Fruit fly (Drosophila melanogaster) whole organism, embryonic: Measurements from ENCODE around the gene PIP4K.
A peak's percentile ranks its signal among the peaks of the same experiment; 100 is the strongest.

Experiments used
- CG10565 ChIP-seq: fragments of 200-800 bp; sonication (Bioruptor generic); optimal IDR thresholded peaks from 3 replicates; lab custom pipeline; 2016; ENCODE audit warnings: missing biosample characterization, mild to moderate bottlenecking, missing genetic modification characterization
- CG10654 ChIP-seq: fragments of 200-800 bp; sonication (Bioruptor generic); optimal IDR thresholded peaks from 2 replicates; lab custom pipeline; 2016; ENCODE audit warnings: missing biosample characterization, missing genetic modification characterization
- CG11723 ChIP-seq: fragments of 200-800 bp; sonication (Bioruptor generic); optimal IDR thresholded peaks from 2 replicates; lab custom pipeline; 2017; ENCODE audit warnings: missing biosample characterization, mild to moderate bottlenecking, missing genetic modification characterization
- CG12391 ChIP-seq: fragments of 200-800 bp; sonication (Bioruptor generic); optimal IDR thresholded peaks from 3 replicates; lab custom pipeline; 2018; ENCODE audit warnings: missing biosample characterization, mild to moderate bottlenecking, missing genetic modification characterization, moderate library complexity
- CG13296 ChIP-seq: fragments of 200-800 bp; sonication (Bioruptor generic); optimal IDR thresholded peaks from 3 replicates; lab custom pipeline; 2018; ENCODE audit warnings: missing biosample characterization, mild to moderate bottlenecking, missing genetic modification characterization
- CG16815 ChIP-seq: fragments of 200-800 bp; sonication (Bioruptor generic); optimal IDR thresholded peaks from 3 replicates; lab custom pipeline; 2017; ENCODE audit warnings: missing biosample characterization, mild to moderate bottlenecking, missing genetic modification characterization
- CG17802 ChIP-seq: fragments of 200-800 bp; sonication (Bioruptor generic); optimal IDR thresholded peaks from 2 replicates; lab custom pipeline; 2018; ENCODE audit warnings: missing biosample characterization, mild to moderate bottlenecking, missing genetic modification characterization, moderate library complexity
- CG18011 ChIP-seq: fragments of 200-800 bp; sonication (Bioruptor generic); optimal IDR thresholded peaks from 2 replicates; lab custom pipeline; 2017; ENCODE audit warnings: missing biosample characterization, missing genetic modification characterization, mild to moderate bottlenecking, moderate library complexity, missing genotype
- CG2129 ChIP-seq: fragments of 200-800 bp; sonication (Bioruptor generic); IDR thresholded peaks from 2 replicates; pipeline ENCODE4 v1.3.6; 2022; ENCODE audit warnings: missing biosample characterization, missing genetic modification characterization; ENCODE audit not compliant: partially characterized antibody
- CG2199 ChIP-seq: fragments of 200-800 bp; sonication (Bioruptor generic); IDR thresholded peaks from 3 replicates; pipeline ENCODE4 v1.3.6; 2022; ENCODE audit warnings: missing biosample characterization, missing genetic modification characterization
- CG2202 ChIP-seq: fragments of 200-800 bp; sonication (Bioruptor generic); optimal IDR thresholded peaks from 2 replicates; lab custom pipeline; 2018; ENCODE audit warnings: missing biosample characterization, mild to moderate bottlenecking, missing genetic modification characterization
- CG30020 ChIP-seq: fragments of 200-800 bp; optimal IDR thresholded peaks from 2 replicates; lab custom pipeline; 2019; ENCODE audit warnings: missing biosample characterization, mild to moderate bottlenecking, missing genetic modification characterization, moderate library complexity
- CG43689 ChIP-seq: fragments of 200-800 bp; sonication (Bioruptor generic); IDR thresholded peaks from 2 replicates; pipeline ENCODE4 v1.3.6; 2022; ENCODE audit warnings: missing biosample characterization, missing genetic modification characterization
- CG7556 ChIP-seq: fragments of 200-800 bp; sonication (Bioruptor generic); optimal IDR thresholded peaks from 2 replicates; lab custom pipeline; 2017; ENCODE audit warnings: missing biosample characterization, mild to moderate bottlenecking, missing genetic modification characterization
- CkIIα-i1 ChIP-seq: fragments of 200-800 bp; sonication (Bioruptor generic); IDR thresholded peaks from 2 replicates; pipeline ENCODE4 v1.3.6; 2022; ENCODE audit warnings: missing biosample characterization, missing genetic modification characterization
- Dad ChIP-seq: fragments of 200-800 bp; sonication (Bioruptor generic); optimal IDR thresholded peaks from 3 replicates; lab custom pipeline; 2016; ENCODE audit warnings: missing biosample characterization, missing genetic modification characterization
- Dek ChIP-seq: fragments of 200-800 bp; sonication (Bioruptor generic); optimal IDR thresholded peaks from 3 replicates; lab custom pipeline; 2019; ENCODE audit warnings: missing biosample characterization, mild to moderate bottlenecking, missing genetic modification characterization, moderate library complexity
- Dfd ChIP-seq, 2 experiments: fragments of >200 bp; optimal IDR thresholded peaks; 2 replicates each; lab custom pipeline; 2017; ENCODE audit warnings: missing biosample characterization in 2 of 2, missing genetic modification characterization in 2 of 2
- E2f2 ChIP-seq: fragments of 200-800 bp; sonication (Bioruptor generic); IDR thresholded peaks from 2 replicates; pipeline ENCODE4 v1.3.6; 2022; ENCODE audit warnings: missing biosample characterization, missing genetic modification characterization
- ERR ChIP-seq: fragments of 200-800 bp; sonication (Bioruptor generic); optimal IDR thresholded peaks from 2 replicates; lab custom pipeline; 2016; ENCODE audit warnings: missing biosample characterization, missing genetic modification characterization
- H2.0 ChIP-seq: fragments of 200-800 bp; sonication (Bioruptor generic); IDR thresholded peaks from 2 replicates; pipeline ENCODE4 v1.3.6; 2022; ENCODE audit warnings: missing biosample characterization, missing genetic modification characterization
- Hey ChIP-seq: fragments of 200-800 bp; sonication (Bioruptor generic); optimal IDR thresholded peaks from 3 replicates; lab custom pipeline; 2018; ENCODE audit warnings: missing biosample characterization, mild to moderate bottlenecking, missing genetic modification characterization
- Lhr ChIP-seq: fragments of 200-800 bp; sonication (Bioruptor generic); optimal IDR thresholded peaks from 3 replicates; lab custom pipeline; 2017; ENCODE audit warnings: mild to moderate bottlenecking, missing biosample characterization, missing genetic modification reagents, missing genetic modification characterization
- Pdp1 ChIP-seq, 2 experiments: fragments of 200-800 bp; sonication (Bioruptor generic); optimal IDR thresholded peaks; 3 replicates each; lab custom pipeline; 2016; ENCODE audit warnings: missing biosample characterization in 2 of 2, missing genetic modification characterization in 2 of 2, mild to moderate bottlenecking in 1 of 2, moderate library complexity in 1 of 2
- Ravus ChIP-seq: fragments of 200-800 bp; sonication (Bioruptor generic); IDR thresholded peaks from 2 replicates; pipeline ENCODE4 v1.3.6; 2022; ENCODE audit warnings: missing biosample characterization, missing genetic modification characterization
- Sox102F ChIP-seq: fragments of 200-800 bp; sonication (Bioruptor generic); optimal IDR thresholded peaks from 2 replicates; lab custom pipeline; 2018; ENCODE audit warnings: missing biosample characterization, mild to moderate bottlenecking, missing genetic modification characterization, moderate library complexity
- Sry-β ChIP-seq: fragments of 200-800 bp; sonication (Bioruptor generic); optimal IDR thresholded peaks from 2 replicates; lab custom pipeline; 2018; ENCODE audit warnings: missing biosample characterization, mild to moderate bottlenecking, missing genetic modification characterization, moderate library complexity
- ara ChIP-seq: fragments of 200-800 bp; sonication (Bioruptor generic); IDR thresholded peaks from 2 replicates; pipeline ENCODE4 v1.3.6; 2022; ENCODE audit warnings: missing biosample characterization, missing genetic modification characterization
- bbx ChIP-seq: fragments of 200-800 bp; sonication (Bioruptor generic); IDR thresholded peaks from 2 replicates; pipeline ENCODE4 v1.3.6; 2022; ENCODE audit warnings: missing biosample characterization, missing genetic modification characterization; ENCODE audit not compliant: partially characterized antibody
- chif ChIP-seq, 2 experiments: fragments of 200-800 bp; sonication (Bioruptor generic); optimal IDR thresholded peaks; 3 replicates each; lab custom pipeline; 2016; ENCODE audit warnings: missing biosample characterization in 2 of 2, missing genetic modification characterization in 2 of 2
- crol ChIP-seq: fragments of 200-800 bp; sonication (Bioruptor generic); IDR thresholded peaks from 2 replicates; pipeline ENCODE4 v1.3.6; 2022; ENCODE audit warnings: missing biosample characterization, missing genetic modification characterization
- danr ChIP-seq: fragments of 200-800 bp; sonication (Bioruptor generic); IDR thresholded peaks from 2 replicates; pipeline ENCODE4 v1.3.6; 2022; ENCODE audit warnings: missing biosample characterization, missing genetic modification characterization
- dm ChIP-seq: fragments of 200-800 bp; sonication (Bioruptor generic); optimal IDR thresholded peaks from 3 replicates; lab custom pipeline; 2016; ENCODE audit warnings: missing biosample characterization, missing genetic modification characterization
- dmrt11E ChIP-seq: fragments of 200-800 bp; sonication (Bioruptor generic); optimal IDR thresholded peaks from 3 replicates; lab custom pipeline; 2018; ENCODE audit warnings: missing biosample characterization, mild to moderate bottlenecking, missing genetic modification characterization, moderate library complexity
- dpn ChIP-seq, 2 experiments: fragments of 200-800 bp; sonication (Bioruptor generic); optimal IDR thresholded peaks; 3 replicates each; lab custom pipeline; 2016; ENCODE audit warnings: missing biosample characterization in 2 of 2, missing genetic modification characterization in 2 of 2
- ems ChIP-seq: fragments of 200-800 bp; sonication (Bioruptor generic); optimal IDR thresholded peaks from 3 replicates; lab custom pipeline; 2016; ENCODE audit warnings: missing biosample characterization, missing genetic modification characterization
- fd96Cb ChIP-seq: fragments of 200-800 bp; sonication (Bioruptor generic); optimal IDR thresholded peaks from 2 replicates; lab custom pipeline; 2018; ENCODE audit warnings: missing biosample characterization, mild to moderate bottlenecking, missing genetic modification characterization, moderate library complexity
- gro ChIP-seq: fragments of 200-800 bp; sonication (Bioruptor generic); optimal IDR thresholded peaks from 2 replicates; lab custom pipeline; 2016; ENCODE audit warnings: missing biosample characterization, missing genetic modification characterization
- hbn ChIP-seq: fragments of 200-800 bp; sonication (Bioruptor generic); IDR thresholded peaks from 2 replicates; pipeline ENCODE4 v1.3.6; 2022; ENCODE audit warnings: missing biosample characterization, missing genetic modification characterization; ENCODE audit not compliant: partially characterized antibody
- insv ChIP-seq, 2 experiments: fragments of 200-800 bp; sonication (Bioruptor generic); optimal IDR thresholded peaks; 3 replicates each; lab custom pipeline; 2016 to 2018; ENCODE audit warnings: missing biosample characterization in 2 of 2, missing genetic modification characterization in 2 of 2
- jing ChIP-seq: fragments of 200-800 bp; sonication (Bioruptor generic); optimal IDR thresholded peaks from 2 replicates; lab custom pipeline; 2018; ENCODE audit warnings: missing biosample characterization, mild to moderate bottlenecking, missing genetic modification characterization
- mam ChIP-seq: fragments of 200-800 bp; sonication (Bioruptor generic); optimal IDR thresholded peaks from 3 replicates; lab custom pipeline; 2016; ENCODE audit warnings: missing biosample characterization, missing genetic modification characterization
- pb ChIP-seq: fragments of 200-800 bp; sonication (Bioruptor generic); optimal IDR thresholded peaks from 3 replicates; lab custom pipeline; 2016; ENCODE audit warnings: missing biosample characterization, missing genetic modification characterization
- pnt ChIP-seq: fragments of 200-800 bp; sonication (Bioruptor generic); optimal IDR thresholded peaks from 3 replicates; lab custom pipeline; 2016; ENCODE audit warnings: missing biosample characterization, missing genetic modification characterization
- ranshi ChIP-seq: fragments of 200-800 bp; sonication (Bioruptor generic); IDR thresholded peaks from 2 replicates; pipeline ENCODE4 v1.3.6; 2022; ENCODE audit warnings: missing biosample characterization, missing genetic modification characterization
- schlank ChIP-seq: fragments of 200-800 bp; sonication (Bioruptor generic); optimal IDR thresholded peaks from 2 replicates; lab custom pipeline; 2018; ENCODE audit warnings: missing biosample characterization, mild to moderate bottlenecking, missing genetic modification characterization
- ssp ChIP-seq: fragments of 200-800 bp; sonication (Bioruptor generic); IDR thresholded peaks from 2 replicates; pipeline ENCODE4 v1.3.6; 2022; ENCODE audit warnings: missing biosample characterization, missing genetic modification characterization
- stwl ChIP-seq: fragments of 200-800 bp; sonication (Bioruptor generic); optimal IDR thresholded peaks from 3 replicates; lab custom pipeline; 2018; ENCODE audit warnings: missing biosample characterization, mild to moderate bottlenecking, missing genetic modification characterization, moderate library complexity
- usp ChIP-seq: fragments of >200 bp; optimal IDR thresholded peaks from 2 replicates; lab custom pipeline; 2017; ENCODE audit warnings: missing biosample characterization, missing genetic modification characterization
- wdn ChIP-seq: fragments of 200-800 bp; sonication (Bioruptor generic); IDR thresholded peaks from 2 replicates; pipeline ENCODE4 v1.3.6; 2022; ENCODE audit warnings: missing biosample characterization, missing genetic modification characterization
- wor ChIP-seq: fragments of 200-800 bp; sonication (Bioruptor generic); IDR thresholded peaks from 2 replicates; pipeline ENCODE4 v1.3.6; 2022; ENCODE audit warnings: missing biosample characterization, missing genetic modification characterization
- zen ChIP-seq: fragments of 200-800 bp; sonication (Bioruptor generic); optimal IDR thresholded peaks from 3 replicates; lab custom pipeline; 2018; ENCODE audit warnings: missing biosample characterization, mild to moderate bottlenecking, missing genetic modification characterization, moderate library complexity

Gene PIP4K

dm6 chr4:1156278-1156677 is 40.4 kb downstream of the PIP4K start (continued):
- TF ChIP-seq crol (GFP tag; lab: Robert Waterston, UW) (no peak), Hey (no peak), fd96Cb (tag; lab: Kevin White, UChicago) (peak; percentile 9), Pdp1 (GFP tag; optimal IDR thresholded peaks at IDR 0.05; lab: Kevin White, UChicago) (no peak), Sry-β (GFP tag; lab: Kevin White, UChicago) (no peak), H2.0 (GFP tag; lab: Robert Waterston, UW) (no peak), CG2129 (GFP tag; lab: Robert Waterston, UW) (no peak), stwl (tag; lab: Kevin White, UChicago) (peak; percentile 81), CG11723 (peak; percentile 47), Dad (GFP tag; lab: Kevin White, UChicago) (no peak), CG30020 (tag; lab: Kevin White, UChicago) (peak; percentile 94), CkIIα-i1 (GFP tag; lab: Robert Waterston, UW) (no peak), wor (GFP tag; lab: Robert Waterston, UW) (no peak), jing (GFP tag; lab: Kevin White, UChicago) (no peak), hbn (GFP tag; lab: Robert Waterston, UW) (no peak), dmrt11E (no peak), bbx (no peak), Dfd (GFP tag; optimal IDR thresholded peaks at IDR 0.05; lab: Kevin White, UChicago) (no peak), CG12391 (no peak), CG2202 (tag; lab: Kevin White, UChicago) (no peak), Dek (no peak), Sox102F (GFP tag; lab: Kevin White, UChicago) (no peak), CG16815 (GFP tag; lab: Kevin White, UChicago) (no peak), Lhr (GFP tag; lab: Kevin White, UChicago) (peak; percentile 41), zen (tag; lab: Kevin White, UChicago) (no peak), schlank (tag; lab: Kevin White, UChicago) (no peak), ranshi (GFP tag; lab: Robert Waterston, UW) (no peak), ara (GFP tag; lab: Robert Waterston, UW) (no peak), usp (GFP tag; lab: Kevin White, UChicago) (no peak), insv (GFP tag; optimal IDR thresholded peaks at IDR 0.05; lab: Kevin White, UChicago) (no peak), CG10654 (no peak), pb (no peak), CG10565 (GFP tag; lab: Kevin White, UChicago) (no peak), CG18011 (GFP tag; lab: Kevin White, UChicago) (no peak), mam (GFP tag; lab: Kevin White, UChicago) (no peak), pnt (no peak), CG43689 (no peak), gro (GFP tag; lab: Kevin White, UChicago) (no peak), chif (GFP tag; optimal IDR thresholded peaks at IDR 0.05; lab: Kevin White, UChicago) (no peak), Ravus (no peak), CG2199 (GFP tag; lab: Robert Waterston, UW) (no peak), dpn (GFP tag; optimal IDR thresholded peaks at IDR 0.05; lab: Kevin White, UChicago) (no peak), CG13296 (GFP tag; lab: Kevin White, UChicago) (no peak), CG7556 (no peak), danr (GFP tag; lab: Robert Waterston, UW) (no peak), ems (GFP tag; lab: Kevin White, UChicago) (no peak), ERR (GFP tag; lab: Kevin White, UChicago) (no peak), ssp (no peak), wdn (no peak), E2f2 (GFP tag; lab: Robert Waterston, UW) (peak; percentile 41; the same call in 1 of the 2 replicates), CG17802 (peak; percentile 81), dm (GFP tag; lab: Kevin White, UChicago) (no peak)
